Worm (Caenorhabditis elegans) whole organism, dauer: ENCODE measurements around the gene srh-270.

ENCODE experiments used
- unc-62 ChIP-seq: sonication (generic microtip); optimal IDR thresholded peaks from 2 replicates; lab custom pipeline; 2017; ENCODE audit warnings: missing biosample characterization, missing genetic modification reagents, missing genetic modification characterization

srh-270 gene

ce11 chrV:2876188-2876831 lies 14.9 kb upstream of the srh-270 start:
- no peak for TF ChIP-seq unc-62

DNA sequence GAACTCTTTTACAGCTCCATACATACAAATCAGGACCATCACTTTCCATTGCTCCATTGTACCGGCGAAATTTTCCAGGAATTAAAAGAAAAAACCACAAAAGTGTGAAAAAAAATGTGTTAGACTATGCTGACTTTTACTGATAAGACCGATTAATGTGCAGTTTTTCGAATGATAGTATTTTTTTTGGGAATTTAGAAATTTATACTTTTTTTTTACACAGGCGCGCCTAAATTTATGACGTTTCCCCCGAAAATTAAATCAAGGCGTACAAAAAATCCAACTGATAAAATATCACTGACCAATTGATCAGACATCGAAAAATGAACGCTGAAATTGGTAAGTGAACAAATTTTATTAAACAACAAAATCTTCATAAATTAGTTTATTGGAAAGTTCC lies 14.0 kb upstream of the srh-270 start, which contains the start of gene folt-2:
Gene folt-2 (minus strand): TSS at position 179 of the 400 bp plus-strand sequence.
- no peak for TF ChIP-seq unc-62

DNA sequence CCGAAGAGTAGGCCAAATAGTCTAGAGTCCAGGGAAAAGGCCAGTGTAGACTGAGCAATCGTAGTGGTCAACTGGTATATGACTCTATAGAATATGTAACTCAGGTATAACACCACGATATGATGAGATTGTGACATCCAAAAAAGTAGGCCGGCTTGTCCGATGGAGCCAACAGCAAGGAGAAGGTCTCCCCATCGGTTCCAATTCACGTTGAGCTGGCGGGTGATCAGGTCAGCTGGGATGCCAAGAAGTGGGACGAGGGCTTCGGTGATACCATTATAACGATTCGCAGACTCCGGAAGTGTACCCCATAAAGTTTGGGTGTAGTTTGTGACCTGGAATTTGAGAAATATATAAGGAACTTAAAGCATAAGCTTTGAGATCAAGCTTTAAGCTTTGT lies 11.5 kb upstream of the srh-270 start:
- TF ChIP-seq unc-62 = no peak

ce11 chrV:2871754-2872504 lies 10.5 kb upstream of the srh-270 start:
- no peak for TF ChIP-seq unc-62

- TF ChIP-seq unc-62 = no peak
Measured at ce11 chrV:2870127-2870526, 8.7 kb upstream of the srh-270 start, which contains the start of gene srh-243. TSS of gene srh-243 (plus strand) at chrV:2870427.

ce11 chrV:2869503-2869902 lies 8.1 kb upstream of the srh-270 start, which contains the start of gene srh-241:
TSS of gene srh-241 (minus strand) at chrV:2869603.
- TF ChIP-seq unc-62 = no peak

ce11 chrV:2864899-2865298 lies 3.5 kb upstream of the srh-270 start, which contains the start of gene srh-240:
TSS of gene srh-240 (plus strand) at chrV:2865199.
- no peak for TF ChIP-seq unc-62

- no peak for TF ChIP-seq unc-62
Measured at ce11 chrV:2863033-2863432, 1.6 kb upstream of the srh-270 start, which contains the start of gene srh-272. TSS of gene srh-272 (plus strand) at chrV:2863333.

ce11 chrV:2859738-2860137 lies 1.7 kb downstream of the srh-270 start, which contains the start of gene srj-54:
TSS of gene srj-54 (minus strand) at chrV:2859838.
- no peak for TF ChIP-seq unc-62

ce11 chrV:2857842-2858241 lies 3.6 kb downstream of the srh-270 start, which contains the start of gene srj-55:
TSS of gene srj-55 (minus strand) at chrV:2857942.
- TF ChIP-seq unc-62 = no peak

ce11 chrV:2855473-2855872 lies 5.9 kb downstream of the srh-270 start, which contains the start of gene srj-57:
TSS of gene srj-57 (minus strand) at chrV:2855573.
- TF ChIP-seq unc-62 = no peak

- no peak for TF ChIP-seq unc-62
Measured at ce11 chrV:2849071-2849470, 12.3 kb downstream of the srh-270 start, which contains the start of gene ugt-53. TSS of gene ugt-53 (plus strand) at chrV:2849343.

ce11 chrV:2848290-2848937 lies 13.0 kb downstream of the srh-270 start, which contains the start of gene srj-49:
TSS of gene srj-49 (minus strand) at chrV:2848340.
- TF ChIP-seq unc-62 = no peak

DNA sequence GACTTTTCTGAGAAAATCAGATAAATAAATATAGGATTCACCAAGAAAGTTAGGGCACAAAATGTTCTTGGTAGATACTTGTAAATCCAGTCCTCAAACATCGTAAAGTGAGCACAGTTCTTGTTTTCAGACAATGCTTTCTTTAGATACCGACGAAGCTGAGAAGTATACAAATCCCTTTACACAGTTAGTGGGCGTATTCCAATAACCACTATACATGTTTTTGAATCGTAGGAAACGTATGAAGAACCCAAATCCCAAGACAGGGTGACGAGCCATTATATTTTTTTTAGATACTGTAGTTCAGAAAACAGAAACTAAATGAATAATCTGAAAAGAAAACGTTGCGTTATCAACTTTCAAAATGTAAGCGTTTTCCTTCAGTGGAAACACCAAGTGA lies 15.6 kb downstream of the srh-270 start, which contains the start of gene srj-44:
Gene srj-44 (minus strand): TSS at position 101 of the 400 bp plus-strand sequence.
- no peak for TF ChIP-seq unc-62

- no peak for TF ChIP-seq unc-62
Measured at ce11 chrV:2836501-2836900, 24.9 kb downstream of the srh-270 start, which contains the start of gene srj-45. TSS of gene srj-45 (minus strand) at chrV:2836601.

ce11 chrV:2832666-2833065 lies 28.7 kb downstream of the srh-270 start, which contains the start of gene srj-50:
TSS of gene srj-50 (plus strand) at chrV:2832966.
- no peak for TF ChIP-seq unc-62

DNA sequence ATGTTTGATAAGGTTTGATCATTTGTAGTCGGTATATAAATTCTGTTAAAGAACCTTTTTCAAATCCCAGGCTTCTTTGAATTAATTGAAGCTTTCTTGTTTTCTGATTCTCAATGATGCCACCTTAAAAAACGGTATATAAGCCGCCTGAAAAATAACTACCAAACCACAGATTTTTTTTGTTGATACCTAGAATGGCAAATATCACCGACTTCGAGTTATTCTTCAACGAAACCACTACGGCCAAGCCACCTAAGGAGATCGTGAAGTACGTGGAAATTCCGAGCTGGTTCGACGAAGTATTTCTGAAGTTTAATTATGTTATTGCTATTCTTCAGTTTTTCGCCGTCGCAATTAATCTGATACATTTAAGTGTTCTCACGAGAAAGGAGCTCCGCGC lies 30.6 kb downstream of the srh-270 start, which contains the start of gene srw-2:
Gene srw-2 (plus strand): TSS at position 62 of the 400 bp plus-strand sequence.
- no peak for TF ChIP-seq unc-62
